Fruit fly (Drosophila melanogaster) whole organism, pupa: ENCODE results near the gene mora.

Experiments used
- CG12605 ChIP-seq: fragments of 200-800 bp; sonication (Bioruptor generic); IDR thresholded peaks from 2 replicates; pipeline ENCODE4 v1.3.6; 2022; ENCODE audit warnings: missing biosample characterization, missing genetic modification characterization
- CG13204 ChIP-seq: fragments of 200-800 bp; sonication (Bioruptor generic); optimal IDR thresholded peaks from 2 replicates; lab custom pipeline; 2018; ENCODE audit warnings: missing biosample characterization, mild to moderate bottlenecking, missing genetic modification characterization, moderate library complexity
- CG15710 ChIP-seq: fragments of 200-800 bp; sonication (Bioruptor generic); optimal IDR thresholded peaks from 2 replicates; lab custom pipeline; 2018; ENCODE audit warnings: missing biosample characterization, mild to moderate bottlenecking, missing genetic modification characterization, moderate library complexity
- CG17806 ChIP-seq: fragments of 200-800 bp; sonication (Bioruptor generic); optimal IDR thresholded peaks from 2 replicates; lab custom pipeline; 2018; ENCODE audit warnings: missing biosample characterization, mild to moderate bottlenecking, missing genetic modification characterization, moderate library complexity
- CG34367 ChIP-seq: fragments of 200-800 bp; sonication (Bioruptor generic); optimal IDR thresholded peaks from 2 replicates; lab custom pipeline; 2018; ENCODE audit warnings: missing biosample characterization, mild to moderate bottlenecking, missing genetic modification characterization
- CG8301 ChIP-seq: fragments of 200-800 bp; sonication (Bioruptor generic); optimal IDR thresholded peaks from 2 replicates; lab custom pipeline; 2018; ENCODE audit warnings: missing biosample characterization, mild to moderate bottlenecking, missing genetic modification characterization
- CG9948 ChIP-seq: fragments of 200-800 bp; sonication (Bioruptor generic); optimal IDR thresholded peaks from 2 replicates; lab custom pipeline; 2018; ENCODE audit warnings: missing biosample characterization, mild to moderate bottlenecking, missing genetic modification characterization, moderate library complexity
- Ets98B ChIP-seq: fragments of 200-800 bp; sonication (Bioruptor generic); IDR thresholded peaks from 2 replicates; pipeline ENCODE4 v1.3.6; 2022; ENCODE audit warnings: missing biosample characterization, missing genetic modification characterization
- Pif1A ChIP-seq: fragments of 200-800 bp; sonication (Bioruptor generic); optimal IDR thresholded peaks from 3 replicates; lab custom pipeline; 2016; ENCODE audit warnings: missing biosample characterization, missing genetic modification characterization
- fd96Ca ChIP-seq: fragments of 200-800 bp; sonication (Bioruptor generic); IDR thresholded peaks from 3 replicates; pipeline ENCODE4 v1.3.6; 2022; ENCODE audit warnings: missing biosample characterization, missing genetic modification characterization
- rn ChIP-seq: fragments of 200-800 bp; sonication (Bioruptor generic); IDR thresholded peaks from 2 replicates; pipeline ENCODE4 v1.3.6; 2022; ENCODE audit warnings: missing biosample characterization, missing genetic modification characterization

DNA sequence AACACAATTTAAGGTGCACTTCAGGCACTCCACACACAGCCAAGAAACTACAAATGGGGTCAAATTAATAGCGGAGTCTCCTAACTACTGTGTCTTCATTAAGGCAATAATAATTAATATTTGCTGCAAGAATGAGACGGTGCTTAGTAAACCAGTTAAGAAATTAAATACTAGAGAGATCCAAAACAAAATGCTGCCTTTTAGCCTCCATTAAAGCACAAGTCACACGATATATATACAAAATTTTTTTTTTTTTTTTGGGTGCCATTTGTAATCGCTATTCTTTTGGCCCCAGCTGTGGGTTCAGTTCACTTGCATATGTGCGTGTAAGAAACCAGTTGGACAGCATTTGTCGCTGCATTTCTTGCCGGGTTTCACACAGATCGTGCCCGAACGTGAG, 17.3 kb downstream of the mora start:
- TF ChIP-seq CG8301 (tag; lab: Kevin White, UChicago) = peak; percentile 84
- TF ChIP-seq rn (GFP tag; lab: Robert Waterston, UW) = 0 out of 2 replicates have a peak, but pooled peaks have one; percentile 18
- TF ChIP-seq CG34367 (tag; lab: Kevin White, UChicago) = peak; percentile 61
- TF ChIP-seq CG15710 (tag; lab: Kevin White, UChicago) = peak; percentile 82
- TF ChIP-seq CG12605 (GFP tag; lab: Robert Waterston, UW) = peak; percentile 44
- peak; percentile 83 for TF ChIP-seq Pif1A
- TF ChIP-seq Ets98B = peak; percentile 76
- TF ChIP-seq CG9948 (tag; lab: Kevin White, UChicago) = peak; percentile 78
- TF ChIP-seq CG13204 (GFP tag; lab: Kevin White, UChicago) = peak; percentile 10
- peak; percentile 73 for TF ChIP-seq CG17806 (tag; lab: Kevin White, UChicago)
- TF ChIP-seq fd96Ca (GFP tag; lab: Robert Waterston, UW) = peak; percentile 88
